Worm (Caenorhabditis elegans) whole organism, L3 larva: ENCODE results near the gene acp-4.

Experiments used
- R02D3.7 ChIP-seq: fragments of 150-350 bp; optimal IDR thresholded peaks from 2 replicates; lab custom pipeline; 2014; ENCODE audit warnings: missing biosample characterization, missing genetic modification characterization
- ZK546.5 ChIP-seq: sonication (generic microtip); optimal IDR thresholded peaks from 2 replicates; lab custom pipeline; 2017; ENCODE audit warnings: missing biosample characterization, missing genetic modification characterization
- ama-1 ChIP-seq: fragments of 150-350 bp; optimal IDR thresholded peaks from 2 replicates; lab custom pipeline; 2018
- ceh-16 ChIP-seq: sonication (generic microtip); optimal IDR thresholded peaks from 2 replicates; lab custom pipeline; 2017; ENCODE audit warnings: missing biosample characterization, missing genetic modification characterization
- ceh-28 ChIP-seq: fragments of 150-350 bp; optimal IDR thresholded peaks from 2 replicates; lab custom pipeline; 2014; ENCODE audit warnings: missing biosample characterization, missing genetic modification reagents, missing genetic modification characterization
- ceh-82 ChIP-seq: fragments of 150-350 bp; optimal IDR thresholded peaks from 2 replicates; lab custom pipeline; 2014; ENCODE audit warnings: missing biosample characterization, missing genetic modification characterization
- daf-12 ChIP-seq: fragments of 150-350 bp; optimal IDR thresholded peaks from 2 replicates; lab custom pipeline; 2014; ENCODE audit warnings: missing biosample characterization, missing genetic modification reagents, missing genetic modification characterization
- egl-27 ChIP-seq: sonication (generic microtip); optimal IDR thresholded peaks from 4 replicates; lab custom pipeline; 2017; ENCODE audit warnings: missing biosample characterization, missing genetic modification reagents, missing genetic modification characterization
- egl-5 ChIP-seq: fragments of 150-350 bp; optimal IDR thresholded peaks from 2 replicates; lab custom pipeline; 2017; ENCODE audit warnings: missing biosample characterization, missing genetic modification reagents, missing genetic modification characterization, inconsistent platforms
- elt-1 ChIP-seq: fragments of 150-350 bp; optimal IDR thresholded peaks from 2 replicates; lab custom pipeline; 2014; ENCODE audit warnings: missing biosample characterization, missing genetic modification characterization
- elt-2 ChIP-seq: sonication (generic microtip); optimal IDR thresholded peaks from 2 replicates; lab custom pipeline; 2016; ENCODE audit warnings: missing genetic modification reagents, mild to moderate bottlenecking, missing genetic modification characterization, missing compliant biosample characterization
- elt-3 ChIP-seq, 3 experiments: fragments of 150-350 bp in 1 of 3; sonication (generic microtip) in 2 of 3; optimal IDR thresholded peaks; 2 replicates in 2 of 3; 4 replicates in 1 of 3; lab custom pipeline; 2014 to 2017; ENCODE audit warnings: missing biosample characterization in 3 of 3, missing genetic modification characterization in 3 of 3
- eor-1 ChIP-seq, 2 experiments: fragments of 150-350 bp; optimal IDR thresholded peaks; 2 replicates each; lab custom pipeline; 2014 to 2018; ENCODE audit warnings: missing biosample characterization in 2 of 2, missing genetic modification characterization in 2 of 2
- fkh-10 ChIP-seq: sonication (generic microtip); optimal IDR thresholded peaks from 2 replicates; lab custom pipeline; 2017; ENCODE audit warnings: missing biosample characterization, missing genetic modification reagents, missing genetic modification characterization
- fkh-2 ChIP-seq: fragments of 150-350 bp; optimal IDR thresholded peaks from 2 replicates; lab custom pipeline; 2014; ENCODE audit warnings: missing biosample characterization, missing genetic modification reagents, missing genetic modification characterization
- hmg-11 ChIP-seq: sonication (generic microtip); optimal IDR thresholded peaks from 2 replicates; lab custom pipeline; 2016; ENCODE audit warnings: missing genetic modification characterization, missing compliant biosample characterization
- lin-15B ChIP-seq: fragments of 150-350 bp; optimal IDR thresholded peaks from 2 replicates; lab custom pipeline; 2014; ENCODE audit warnings: missing biosample characterization, missing genetic modification characterization
- lin-39 ChIP-seq: fragments of 150-350 bp; optimal IDR thresholded peaks from 2 replicates; lab custom pipeline; 2018; ENCODE audit warnings: missing biosample characterization, missing genetic modification reagents, missing genetic modification characterization
- lsy-12 ChIP-seq: sonication (generic microtip); optimal IDR thresholded peaks from 2 replicates; lab custom pipeline; 2016; ENCODE audit warnings: mild to moderate bottlenecking, missing genetic modification characterization, missing compliant biosample characterization
- nfya-1 ChIP-seq: sonication (generic microtip); optimal IDR thresholded peaks from 2 replicates; lab custom pipeline; 2017; ENCODE audit warnings: missing genetic modification characterization, mild to moderate bottlenecking, missing compliant biosample characterization, antibody characterized with exemption, moderate library complexity; ENCODE audit not compliant: insufficient read depth
- nhr-11 ChIP-seq: fragments of 150-350 bp; optimal IDR thresholded peaks from 2 replicates; lab custom pipeline; 2014; ENCODE audit warnings: missing biosample characterization, missing genetic modification characterization
- nhr-12 ChIP-seq: fragments of 150-350 bp; optimal IDR thresholded peaks from 2 replicates; lab custom pipeline; 2014; ENCODE audit warnings: missing biosample characterization, missing genetic modification characterization
- nhr-25 ChIP-seq: sonication (generic microtip); optimal IDR thresholded peaks from 2 replicates; lab custom pipeline; 2017; ENCODE audit warnings: missing biosample characterization, missing genetic modification characterization
- nhr-28 ChIP-seq: fragments of 150-350 bp; optimal IDR thresholded peaks from 2 replicates; lab custom pipeline; 2014; ENCODE audit warnings: missing biosample characterization, missing genetic modification characterization
- nhr-43 ChIP-seq: sonication (generic microtip); optimal IDR thresholded peaks from 2 replicates; lab custom pipeline; 2016; ENCODE audit warnings: mild to moderate bottlenecking, missing genetic modification characterization, missing compliant biosample characterization; ENCODE audit not compliant: poor library complexity, severe bottlenecking
- nhr-67 ChIP-seq: fragments of 150-350 bp; optimal IDR thresholded peaks from 2 replicates; lab custom pipeline; 2014; ENCODE audit warnings: missing biosample characterization, missing genetic modification characterization
- nhr-76 ChIP-seq: fragments of 150-350 bp; sonication (generic microtip); optimal IDR thresholded peaks from 5 replicates; lab custom pipeline; 2014; ENCODE audit warnings: missing biosample characterization, missing genetic modification characterization
- nhr-77 ChIP-seq: fragments of 150-350 bp; optimal IDR thresholded peaks from 2 replicates; lab custom pipeline; 2014; ENCODE audit warnings: missing biosample characterization, missing genetic modification characterization
- pha-4 ChIP-seq: fragments of 150-350 bp; optimal IDR thresholded peaks from 2 replicates; lab custom pipeline; 2014; ENCODE audit warnings: missing biosample characterization, missing genetic modification reagents, missing genetic modification characterization
- pqm-1 ChIP-seq: fragments of 150-350 bp; optimal IDR thresholded peaks from 2 replicates; lab custom pipeline; 2017; ENCODE audit warnings: missing biosample characterization, missing genetic modification characterization, inconsistent platforms
- snpc-4 ChIP-seq: fragments of 150-350 bp; optimal IDR thresholded peaks from 2 replicates; lab custom pipeline; 2014; ENCODE audit warnings: missing biosample characterization, missing genetic modification characterization
- unc-39 ChIP-seq: sonication (generic microtip); optimal IDR thresholded peaks from 4 replicates; lab custom pipeline; 2017; ENCODE audit warnings: missing biosample characterization, missing genetic modification characterization
- unc-62 ChIP-seq: fragments of 150-350 bp; sonication (generic microtip); optimal IDR thresholded peaks from 4 replicates; lab custom pipeline; 2014; ENCODE audit warnings: missing biosample characterization, missing genetic modification reagents, missing genetic modification characterization
- zag-1 ChIP-seq: fragments of 150-350 bp; optimal IDR thresholded peaks from 2 replicates; lab custom pipeline; 2014; ENCODE audit warnings: missing biosample characterization, missing genetic modification characterization

acp-4 gene

ce11 chrII:8475306-8475822 is 40.5 kb upstream of the acp-4 start, which contains the start of the genes M05D6.1 and M05D6.3:
M05D6.1 (minus strand) TSS chrII:8475406.
M05D6.3 (plus strand) TSS chrII:8475772.
- TF ChIP-seq eor-1 (tag; optimal IDR thresholded peaks at IDR 0.05; lab: Kevin White, UChicago) (no peak), lin-39 (tag; lab: Kevin White, UChicago) (no peak), lsy-12 (no peak), pha-4 (no peak), nhr-43 (tag; lab: Kevin White, UChicago) (no peak), zag-1 (tag; lab: Kevin White, UChicago) (no peak), nhr-11 (tag; lab: Kevin White, UChicago) (no peak), ceh-82 (tag; lab: Kevin White, UChicago) (no peak), nhr-77 (tag; lab: Kevin White, UChicago) (no peak), unc-39 (no peak), elt-3 (tag; optimal IDR thresholded peaks at IDR 0.05; lab: Kevin White, UChicago) (no peak), fkh-10 (no peak), nhr-25 (tag; lab: Kevin White, UChicago) (no peak), fkh-2 (tag; lab: Kevin White, UChicago) (no peak)
- TF ChIP-seq, all 47 proteins: peak for 0

ce11 chrII:8472916-8473315 is 38.0 kb upstream of the acp-4 start:
- TF ChIP-seq lsy-12 (no peak), unc-62 (no peak), egl-27 (no peak), ceh-28 (tag; lab: Kevin White, UChicago) (no peak)

ce11 chrII:8471139-8471538 is 36.2 kb upstream of the acp-4 start, which contains the start of gene M05D6.8:
M05D6.8 (minus strand) TSS chrII:8471239.
- no peak for TF ChIP-seq daf-12 (tag; lab: Kevin White, UChicago)
- no peak for TF ChIP-seq lin-15B (tag; lab: Kevin White, UChicago)
- TF ChIP-seq nhr-76: no peak
- TF ChIP-seq nhr-67: no peak

- no peak for TF ChIP-seq ceh-28 (tag; lab: Kevin White, UChicago)
- no peak for TF ChIP-seq pqm-1
- no peak for TF ChIP-seq fkh-2 (tag; lab: Kevin White, UChicago)
- TF ChIP-seq egl-27: no peak
- no peak for TF ChIP-seq ZK546.5
- no peak for TF ChIP-seq ceh-16 (tag; lab: Kevin White, UChicago)
- no peak for TF ChIP-seq elt-2
- TF ChIP-seq R02D3.7 (tag; lab: Kevin White, UChicago): no peak
- no peak for TF ChIP-seq snpc-4
- no peak for TF ChIP-seq lin-15B (tag; lab: Kevin White, UChicago)
- TF ChIP-seq elt-1 (tag; lab: Kevin White, UChicago): no peak
- TF ChIP-seq nhr-12 (tag; lab: Kevin White, UChicago): no peak
- TF ChIP-seq unc-62: no peak
- TF ChIP-seq nhr-28 (tag; lab: Kevin White, UChicago): no peak
- TF ChIP-seq nhr-77 (tag; lab: Kevin White, UChicago): no peak
- no peak for TF ChIP-seq lsy-12
- no peak for TF ChIP-seq nfya-1 (tag; lab: Kevin White, UChicago)
- TF ChIP-seq daf-12 (tag; lab: Kevin White, UChicago): no peak
- TF ChIP-seq elt-3 (tag; optimal IDR thresholded peaks at IDR 0.05; lab: Kevin White, UChicago): no peak
Measured at ce11 chrII:8467809-8468208, 32.9 kb upstream of the acp-4 start, which contains the start of gene M05D6.2. M05D6.2 (plus strand) TSS chrII:8468109.

- TF ChIP-seq lin-39 (tag; lab: Kevin White, UChicago) (no peak), ama-1 (lab: Kevin White, UChicago) (peak; percentile 8), nhr-25 (tag; lab: Kevin White, UChicago) (no peak), hmg-11 (tag; lab: Kevin White, UChicago) (no peak), egl-5 (tag; lab: Kevin White, UChicago) (no peak)
Measured at ce11 chrII:8466874-8467273, 32.0 kb upstream of the acp-4 start, which contains the start of gene F22B5.10. F22B5.10 (plus strand) TSS chrII:8467174.
